Worm (Caenorhabditis elegans) whole organism, L1 larva: ENCODE results near the gene C39E6.2.

Experiments
- C04F5.9 ChIP-seq: sonication (generic microtip); optimal IDR thresholded peaks from 2 replicates; lab custom pipeline; 2016; ENCODE audit warnings: missing genetic modification characterization, missing compliant biosample characterization
- F16B12.6 ChIP-seq: fragments of 150-350 bp; optimal IDR thresholded peaks from 2 replicates; lab custom pipeline; 2014; ENCODE audit warnings: missing biosample characterization, missing genetic modification characterization
- Y116A8C.19 ChIP-seq: sonication (generic microtip); optimal IDR thresholded peaks from 2 replicates; lab custom pipeline; 2016; ENCODE audit warnings: missing compliant biosample characterization, missing genetic modification characterization, borderline replicate concordance
- alr-1 ChIP-seq: fragments of 200-800 bp; sonication (Bioruptor generic); optimal IDR thresholded peaks from 2 replicates; lab custom pipeline; 2018; ENCODE audit warnings: borderline replicate concordance, mild to moderate bottlenecking, missing genetic modification characterization, missing compliant biosample characterization
- aly-2 ChIP-seq: fragments of 150-350 bp; optimal IDR thresholded peaks from 2 replicates; lab custom pipeline; 2014; ENCODE audit warnings: missing biosample characterization, missing genetic modification characterization
- blmp-1 ChIP-seq: fragments of 150-350 bp; optimal IDR thresholded peaks from 2 replicates; lab custom pipeline; 2014; ENCODE audit warnings: missing biosample characterization, missing genetic modification characterization
- ceh-82 ChIP-seq, 3 experiments: fragments of 150-350 bp in 1 of 3; sonication (generic microtip) in 2 of 3; optimal IDR thresholded peaks; 2 replicates each; lab custom pipeline; 2014 to 2017; ENCODE audit warnings: missing biosample characterization in 3 of 3, missing genetic modification characterization in 3 of 3
- ceh-88 ChIP-seq: fragments of 200-800 bp; sonication (Bioruptor generic); IDR thresholded peaks from 2 replicates; pipeline ENCODE4 v1.3.6; 2022; ENCODE audit warnings: missing genetic modification characterization, missing compliant biosample characterization
- ceh-90 ChIP-seq: sonication (generic microtip); optimal IDR thresholded peaks from 2 replicates; lab custom pipeline; 2016; ENCODE audit warnings: missing genetic modification characterization, missing compliant biosample characterization
- dpl-1 ChIP-seq, 3 experiments: fragments of 150-350 bp in 2 of 3; sonication (generic microtip) in 1 of 3; optimal IDR thresholded peaks; 2 replicates each; lab custom pipeline; 2014 to 2017; ENCODE audit warnings: missing biosample characterization in 3 of 3, missing genetic modification characterization in 3 of 3, missing genetic modification reagents in 3 of 3
- efl-1 ChIP-seq, 4 experiments: fragments of 150-350 bp; optimal IDR thresholded peaks in 3 of 4; peaks in 1 of 4; 1 replicate in 1 of 4; 2 replicates in 3 of 4; lab custom pipeline; 2014; ENCODE audit warnings: missing biosample characterization in 2 of 4, missing genetic modification characterization in 2 of 4, missing genetic modification reagents in 2 of 4
- egl-13 ChIP-seq: sonication (generic microtip); optimal IDR thresholded peaks from 2 replicates; lab custom pipeline; 2016; ENCODE audit warnings: missing genotype, missing genetic modification reagents, missing genetic modification characterization, missing compliant biosample characterization
- egl-27 ChIP-seq, 2 experiments: fragments of 150-350 bp in 1 of 2; sonication (generic microtip); optimal IDR thresholded peaks; 3 replicates each; lab custom pipeline; 2017 to 2018; ENCODE audit warnings: missing biosample characterization in 2 of 2, missing genetic modification characterization in 2 of 2, missing genetic modification reagents in 2 of 2
- ets-5 ChIP-seq: fragments of 200-800 bp; sonication (Bioruptor generic); IDR thresholded peaks from 2 replicates; pipeline ENCODE4 v1.3.6; 2022; ENCODE audit warnings: missing genetic modification characterization, missing compliant biosample characterization
- fkh-8 ChIP-seq: sonication (generic microtip); optimal IDR thresholded peaks from 2 replicates; lab custom pipeline; 2016; ENCODE audit warnings: mild to moderate bottlenecking, missing genetic modification characterization, missing compliant biosample characterization
- fos-1 ChIP-seq: fragments of 150-350 bp; optimal IDR thresholded peaks from 2 replicates; lab custom pipeline; 2014; ENCODE audit warnings: missing biosample characterization, missing genetic modification characterization
- hlh-17 ChIP-seq: fragments of 200-800 bp; sonication (Bioruptor generic); optimal IDR thresholded peaks from 2 replicates; lab custom pipeline; 2018; ENCODE audit warnings: missing genetic modification characterization, mild to moderate bottlenecking, missing compliant biosample characterization, moderate library complexity, borderline replicate concordance
- hlh-4 ChIP-seq: sonication (generic microtip); optimal IDR thresholded peaks from 2 replicates; lab custom pipeline; 2016; ENCODE audit warnings: mild to moderate bottlenecking, missing genetic modification characterization, missing compliant biosample characterization
- isw-1 ChIP-seq: fragments of 200-800 bp; sonication (Bioruptor generic); IDR thresholded peaks from 2 replicates; pipeline ENCODE4 v1.3.6; 2022; ENCODE audit warnings: missing genetic modification characterization, missing compliant biosample characterization
- lin-39 ChIP-seq: fragments of 150-350 bp; optimal IDR thresholded peaks from 2 replicates; lab custom pipeline; 2014; ENCODE audit warnings: missing biosample characterization, missing genetic modification reagents, missing genetic modification characterization
- lir-3 ChIP-seq: sonication (generic microtip); optimal IDR thresholded peaks from 2 replicates; lab custom pipeline; 2016; ENCODE audit warnings: mild to moderate bottlenecking, missing genetic modification characterization, moderate library complexity, missing compliant biosample characterization; ENCODE audit not compliant: poor library complexity
- mep-1 ChIP-seq: fragments of 150-350 bp; optimal IDR thresholded peaks from 2 replicates; lab custom pipeline; 2014; ENCODE audit warnings: missing biosample characterization, missing genetic modification characterization
- nhr-11 ChIP-seq: fragments of 150-350 bp; optimal IDR thresholded peaks from 2 replicates; lab custom pipeline; 2014; ENCODE audit warnings: missing biosample characterization, missing genetic modification characterization
- nhr-12 ChIP-seq: sonication (generic microtip); optimal IDR thresholded peaks from 2 replicates; lab custom pipeline; 2017; ENCODE audit warnings: missing biosample characterization, missing genetic modification characterization
- nhr-20 ChIP-seq: sonication (generic microtip); optimal IDR thresholded peaks from 2 replicates; lab custom pipeline; 2016; ENCODE audit warnings: mild to moderate bottlenecking, missing genetic modification characterization, missing compliant biosample characterization
- nhr-28 ChIP-seq: fragments of 150-350 bp; optimal IDR thresholded peaks from 2 replicates; lab custom pipeline; 2014; ENCODE audit warnings: missing biosample characterization, missing genetic modification characterization
- nhr-71 ChIP-seq: sonication (generic microtip); optimal IDR thresholded peaks from 2 replicates; lab custom pipeline; 2016; ENCODE audit warnings: mild to moderate bottlenecking, missing genetic modification characterization, moderate library complexity, missing compliant biosample characterization
- nhr-76 ChIP-seq: sonication (generic microtip); optimal IDR thresholded peaks from 2 replicates; lab custom pipeline; 2017; ENCODE audit warnings: missing biosample characterization, missing genetic modification characterization
- nhr-84 ChIP-seq: sonication (generic microtip); optimal IDR thresholded peaks from 2 replicates; lab custom pipeline; 2017; ENCODE audit warnings: missing biosample characterization, missing genetic modification characterization
- nhr-85 ChIP-seq: sonication (generic microtip); peaks from one replicate; lab custom pipeline; 2016; ENCODE audit warnings: missing genetic modification characterization, inconsistent platforms, missing compliant biosample characterization
- nhr-90 ChIP-seq: sonication (generic microtip); optimal IDR thresholded peaks from 2 replicates; lab custom pipeline; 2016; ENCODE audit warnings: mild to moderate bottlenecking, missing genetic modification characterization, missing compliant biosample characterization; ENCODE audit not compliant: poor library complexity
- pag-3 ChIP-seq: sonication (generic microtip); optimal IDR thresholded peaks from 2 replicates; lab custom pipeline; 2017; ENCODE audit warnings: missing genetic modification characterization, mild to moderate bottlenecking, missing compliant biosample characterization, antibody characterized with exemption, borderline replicate concordance; ENCODE audit not compliant: insufficient read depth
- pax-3 ChIP-seq: fragments of 200-800 bp; sonication (Bioruptor generic); optimal IDR thresholded peaks from 2 replicates; lab custom pipeline; 2018; ENCODE audit warnings: mild to moderate bottlenecking, missing genetic modification characterization, moderate library complexity, missing compliant biosample characterization
- pqm-1 ChIP-seq: sonication (generic microtip); optimal IDR thresholded peaks from 3 replicates; lab custom pipeline; 2017; ENCODE audit warnings: missing biosample characterization, missing genetic modification characterization
- skn-1 ChIP-seq: fragments of 150-350 bp; optimal IDR thresholded peaks from 2 replicates; lab custom pipeline; 2014; ENCODE audit warnings: missing biosample characterization, missing genetic modification characterization
- snpc-4 ChIP-seq: fragments of 150-350 bp; optimal IDR thresholded peaks from 2 replicates; lab custom pipeline; 2014; ENCODE audit warnings: missing biosample characterization, missing genetic modification characterization
- snu-23 ChIP-seq: sonication (generic microtip); optimal IDR thresholded peaks from 2 replicates; lab custom pipeline; 2016; ENCODE audit warnings: missing genetic modification characterization, missing compliant biosample characterization
- sptf-1 ChIP-seq: fragments of 150-350 bp; optimal IDR thresholded peaks from 2 replicates; lab custom pipeline; 2014; ENCODE audit warnings: missing biosample characterization, missing genetic modification characterization
- swsn-7 ChIP-seq: sonication (generic microtip); optimal IDR thresholded peaks from 2 replicates; lab custom pipeline; 2016; ENCODE audit warnings: missing genetic modification characterization, missing compliant biosample characterization
- unc-30 ChIP-seq: sonication (generic microtip); optimal IDR thresholded peaks from 2 replicates; lab custom pipeline; 2017; ENCODE audit warnings: missing biosample characterization, missing genetic modification characterization
- unc-86 ChIP-seq: sonication (generic microtip); optimal IDR thresholded peaks from 2 replicates; lab custom pipeline; 2016; ENCODE audit warnings: missing genetic modification characterization, missing compliant biosample characterization
- unc-98 ChIP-seq: fragments of 200-800 bp; sonication (Bioruptor generic); IDR thresholded peaks from 2 replicates; pipeline ENCODE4 v1.3.6; 2022; ENCODE audit warnings: missing genetic modification characterization, missing compliant biosample characterization
- vab-15 ChIP-seq: sonication (generic microtip); optimal IDR thresholded peaks from 2 replicates; lab custom pipeline; 2017; ENCODE audit warnings: missing genotype, mild to moderate bottlenecking, missing genetic modification characterization, missing compliant biosample characterization
- xbp-1 ChIP-seq: sonication (generic microtip); optimal IDR thresholded peaks from 2 replicates; lab custom pipeline; 2016; ENCODE audit warnings: missing genetic modification characterization, missing compliant biosample characterization
- zip-4 ChIP-seq: fragments of 200-800 bp; sonication (Bioruptor generic); optimal IDR thresholded peaks from 2 replicates; lab custom pipeline; 2018; ENCODE audit warnings: mild to moderate bottlenecking, missing genetic modification characterization, moderate library complexity, missing compliant biosample characterization
- ztf-11 ChIP-seq, 2 experiments: sonication (generic microtip); optimal IDR thresholded peaks; 2 replicates each; lab custom pipeline; 2016 to 2017; ENCODE audit warnings: missing genetic modification characterization in 2 of 2, missing biosample characterization in 1 of 2, missing compliant biosample characterization in 1 of 2
- ztf-4 ChIP-seq: fragments of 150-350 bp; optimal IDR thresholded peaks from 2 replicates; lab custom pipeline; 2014; ENCODE audit warnings: missing biosample characterization, missing genetic modification characterization

C39E6.2 gene

ce11 chrX:4792979-4793378 lies 38.1 kb upstream of the C39E6.2 start, which contains the start of gene F43C9.1:
Gene F43C9.1 (plus strand): TSS chrX:4793279.
- TF ChIP-seq alr-1 (no peak), mep-1 (tag; lab: Kevin White, UChicago) (no peak), C04F5.9 (tag; lab: Kevin White, UChicago) (no peak), nhr-20 (tag; lab: Kevin White, UChicago) (no peak), pag-3 (tag; lab: Kevin White, UChicago) (no peak), nhr-12 (tag; lab: Kevin White, UChicago) (no peak), snu-23 (GFP tag; lab: Kevin White, UChicago) (no peak), vab-15 (no peak), nhr-84 (tag; lab: Kevin White, UChicago) (no peak), ceh-90 (tag; lab: Kevin White, UChicago) (no peak), egl-27 (tag; optimal IDR thresholded peaks at IDR 0.05; lab: Kevin White, UChicago) (no peak), xbp-1 (tag; lab: Kevin White, UChicago) (no peak)
- TF ChIP-seq, all 84 proteins: peak for 0

ce11 chrX:4790614-4791013 lies 35.7 kb upstream of the C39E6.2 start:
- TF ChIP-seq nhr-85 (tag; lab: Kevin White, UChicago) (no peak), zip-4 (GFP tag; lab: Kevin White, UChicago) (no peak), C04F5.9 (tag; lab: Kevin White, UChicago) (no peak)

ce11 chrX:4788958-4789357 lies 34.0 kb upstream of the C39E6.2 start:
- TF ChIP-seq dpl-1 (GFP tag; optimal IDR thresholded peaks at IDR 0.05; lab: Kevin White, UChicago): peak in 1 of 3 experiments; percentile 23
- TF ChIP-seq nhr-20 (tag; lab: Kevin White, UChicago): peak; percentile 58
- peak in 1 of 2 experiments; percentile 23 for TF ChIP-seq efl-1 (optimal IDR thresholded peaks at IDR 0.05; lab: Kevin White, UChicago)
- peak in 1 of 2 experiments; percentile 0 for TF ChIP-seq efl-1 (GFP tag; optimal IDR thresholded peaks at IDR 0.05 in 1 of 2; lab: Kevin White, UChicago)
- no peak for TF ChIP-seq isw-1 (GFP tag; lab: Robert Waterston, UW)
- TF ChIP-seq unc-98 (GFP tag; lab: Robert Waterston, UW): no peak
- no peak for TF ChIP-seq ceh-90 (tag; lab: Kevin White, UChicago)
- no peak for TF ChIP-seq ztf-4 (tag; lab: Kevin White, UChicago)
- TF ChIP-seq pax-3 (tag; lab: Kevin White, UChicago): no peak
- TF ChIP-seq C04F5.9 (tag; lab: Kevin White, UChicago): no peak
- no peak for TF ChIP-seq sptf-1 (tag; lab: Kevin White, UChicago)
- no peak for TF ChIP-seq nhr-84 (tag; lab: Kevin White, UChicago)
- no peak for TF ChIP-seq Y116A8C.19
- TF ChIP-seq aly-2 (tag; lab: Kevin White, UChicago): no peak
- peak; percentile 56 for TF ChIP-seq nhr-90 (tag; lab: Kevin White, UChicago)
- TF ChIP-seq ceh-88: no peak
- TF ChIP-seq mep-1 (tag; lab: Kevin White, UChicago): peak; percentile 57
- no peak for TF ChIP-seq nhr-11 (tag; lab: Kevin White, UChicago)
- peak in 1 of 3 experiments; percentile 13 for TF ChIP-seq ceh-82 (tag; optimal IDR thresholded peaks at IDR 0.05; lab: Kevin White, UChicago)
- no peak for TF ChIP-seq fkh-8 (tag; lab: Kevin White, UChicago)
- peak; percentile 58 for TF ChIP-seq lir-3 (tag; lab: Kevin White, UChicago)
- peak; percentile 43 for TF ChIP-seq skn-1
- TF ChIP-seq unc-86 (tag; lab: Kevin White, UChicago): no peak
- no peak for TF ChIP-seq hlh-17 (GFP tag; lab: Kevin White, UChicago)
- no peak for TF ChIP-seq unc-30
- no peak for TF ChIP-seq pqm-1 (tag; lab: Kevin White, UChicago)
- TF ChIP-seq egl-13 (tag; lab: Kevin White, UChicago): no peak
- no peak for TF ChIP-seq nhr-76
- peak; percentile 25 for TF ChIP-seq swsn-7 (tag; lab: Kevin White, UChicago)
- TF ChIP-seq snpc-4: no peak
- no peak for TF ChIP-seq fos-1 (tag; lab: Kevin White, UChicago)
- no peak for TF ChIP-seq nhr-28 (tag; lab: Kevin White, UChicago)
- TF ChIP-seq blmp-1: peak; percentile 26
- TF ChIP-seq nhr-71 (tag; lab: Kevin White, UChicago): peak; percentile 62
- no peak for TF ChIP-seq ztf-11 (tag; optimal IDR thresholded peaks at IDR 0.05; lab: Kevin White, UChicago)
- peak; percentile 70 for TF ChIP-seq snu-23 (GFP tag; lab: Kevin White, UChicago)
- TF ChIP-seq ets-5 (GFP tag; lab: Robert Waterston, UW): no peak
- no peak for TF ChIP-seq alr-1
- TF ChIP-seq lin-39: no peak
- no peak for TF ChIP-seq F16B12.6
- no peak for TF ChIP-seq hlh-4 (tag; lab: Kevin White, UChicago)
